Fruit fly (Drosophila melanogaster) whole organism, pupa: Measurements from ENCODE around the gene PCNA2.

ENCODE experiments used
- CG12605 ChIP-seq: fragments of 200-800 bp; sonication (Bioruptor generic); IDR thresholded peaks from 2 replicates; pipeline ENCODE4 v1.3.6; 2022; ENCODE audit warnings: missing biosample characterization, missing genetic modification characterization
- CG13204 ChIP-seq: fragments of 200-800 bp; sonication (Bioruptor generic); optimal IDR thresholded peaks from 2 replicates; lab custom pipeline; 2018; ENCODE audit warnings: missing biosample characterization, mild to moderate bottlenecking, missing genetic modification characterization, moderate library complexity
- CG15710 ChIP-seq: fragments of 200-800 bp; sonication (Bioruptor generic); optimal IDR thresholded peaks from 2 replicates; lab custom pipeline; 2018; ENCODE audit warnings: missing biosample characterization, mild to moderate bottlenecking, missing genetic modification characterization, moderate library complexity
- CG17806 ChIP-seq: fragments of 200-800 bp; sonication (Bioruptor generic); optimal IDR thresholded peaks from 2 replicates; lab custom pipeline; 2018; ENCODE audit warnings: missing biosample characterization, mild to moderate bottlenecking, missing genetic modification characterization, moderate library complexity
- CG32121 ChIP-seq: fragments of 200-800 bp; sonication (Bioruptor generic); IDR thresholded peaks from 2 replicates; pipeline ENCODE4 v1.3.6; 2022; ENCODE audit warnings: missing biosample characterization, missing genetic modification characterization
- CG4496 ChIP-seq: fragments of 200-800 bp; sonication (Bioruptor generic); IDR thresholded peaks from 3 replicates; pipeline ENCODE4 v1.3.6; 2022; ENCODE audit warnings: missing biosample characterization, missing genetic modification characterization
- CG8301 ChIP-seq: fragments of 200-800 bp; sonication (Bioruptor generic); optimal IDR thresholded peaks from 2 replicates; lab custom pipeline; 2018; ENCODE audit warnings: missing biosample characterization, mild to moderate bottlenecking, missing genetic modification characterization
- D1 ChIP-seq: fragments of 200-800 bp; sonication (Bioruptor generic); optimal IDR thresholded peaks from 2 replicates; lab custom pipeline; 2018; ENCODE audit warnings: missing biosample characterization, mild to moderate bottlenecking, missing genetic modification characterization, moderate library complexity
- EcR ChIP-seq: fragments of 200-800 bp; sonication (Bioruptor generic); optimal IDR thresholded peaks from 3 replicates; lab custom pipeline; 2019; ENCODE audit warnings: missing biosample characterization, missing genetic modification characterization, mild to moderate bottlenecking, moderate library complexity, missing genetic modification reagents
- Pif1A ChIP-seq: fragments of 200-800 bp; sonication (Bioruptor generic); optimal IDR thresholded peaks from 3 replicates; lab custom pipeline; 2016; ENCODE audit warnings: missing biosample characterization, missing genetic modification characterization
- gl ChIP-seq: fragments of 200-800 bp; sonication (Bioruptor generic); optimal IDR thresholded peaks from 2 replicates; lab custom pipeline; 2018; ENCODE audit warnings: missing biosample characterization, mild to moderate bottlenecking, missing genetic modification characterization

DNA sequence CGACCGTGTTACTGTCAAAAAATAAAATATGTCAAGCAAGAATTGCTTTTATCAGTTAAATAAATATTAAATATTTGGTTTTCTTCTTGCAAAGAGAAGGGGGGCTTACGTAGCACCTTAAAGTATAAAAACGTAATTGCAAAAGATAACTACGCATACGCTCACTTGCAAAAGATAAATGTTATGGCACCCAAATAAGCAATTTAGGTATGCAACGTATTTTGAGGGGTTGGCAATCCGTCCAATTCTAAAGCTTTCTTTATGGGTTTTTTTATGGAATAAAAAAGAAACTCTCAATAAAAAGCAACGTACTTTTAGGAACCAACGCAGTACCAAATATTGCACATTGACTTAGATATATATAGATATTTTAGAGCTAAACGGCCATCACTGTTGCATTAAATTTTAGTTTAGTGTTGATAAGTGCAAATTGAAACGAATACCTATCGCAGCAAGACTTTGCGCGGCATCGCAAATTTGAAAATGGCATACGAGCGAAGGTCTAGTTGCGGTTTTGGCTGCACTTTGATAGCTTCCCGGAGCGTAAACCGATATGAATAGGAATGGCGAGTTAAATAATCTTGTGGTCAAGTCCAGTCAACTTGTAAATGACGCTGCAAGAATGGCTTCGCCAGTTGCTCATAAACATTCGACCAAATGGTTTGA is 18.4 kb downstream of the PCNA2 start, which contains the start of gene CG13077:
- TF ChIP-seq CG12605 (GFP tag; lab: Robert Waterston, UW) (no peak), CG17806 (tag; lab: Kevin White, UChicago) (no peak), CG8301 (tag; lab: Kevin White, UChicago) (no peak), CG4496 (no peak), CG13204 (no peak), D1 (tag; lab: Kevin White, UChicago) (no peak), EcR (GFP tag; lab: Kevin White, UChicago) (no peak), gl (tag; lab: Kevin White, UChicago) (peak; percentile 63), CG15710 (tag; lab: Kevin White, UChicago) (no peak), Pif1A (GFP tag; lab: Kevin White, UChicago) (no peak), CG32121 (GFP tag; lab: Robert Waterston, UW) (no peak)
